Fruit fly (Drosophila melanogaster) whole organism, embryonic: ENCODE data around the gene Ran-like.
A peak's percentile ranks its signal among the peaks of the same experiment; 100 is the strongest.

Experiments
- Blimp-1 ChIP-seq: fragments of 200-800 bp; sonication (Bioruptor generic); optimal IDR thresholded peaks from 3 replicates; lab custom pipeline; 2018; ENCODE audit warnings: missing biosample characterization, missing genetic modification characterization, mild to moderate bottlenecking, moderate library complexity, missing genetic modification reagents
- BtbVII ChIP-seq: fragments of 200-800 bp; sonication (Bioruptor generic); optimal IDR thresholded peaks from 3 replicates; lab custom pipeline; 2017; ENCODE audit warnings: missing biosample characterization, mild to moderate bottlenecking, missing genetic modification characterization
- CG10147 ChIP-seq: fragments of 200-800 bp; sonication (Bioruptor generic); optimal IDR thresholded peaks from 2 replicates; lab custom pipeline; 2019; ENCODE audit warnings: missing biosample characterization, mild to moderate bottlenecking, missing genetic modification characterization, moderate library complexity
- CG10654 ChIP-seq: fragments of 200-800 bp; sonication (Bioruptor generic); optimal IDR thresholded peaks from 2 replicates; lab custom pipeline; 2016; ENCODE audit warnings: missing biosample characterization, missing genetic modification characterization
- CG11093 ChIP-seq: fragments of 200-800 bp; sonication (Bioruptor generic); IDR thresholded peaks from 3 replicates; pipeline ENCODE4 v1.3.6; 2022; ENCODE audit warnings: missing biosample characterization, missing genetic modification characterization
- CG17568 ChIP-seq: fragments of 200-800 bp; sonication (Bioruptor generic); optimal IDR thresholded peaks from 2 replicates; lab custom pipeline; 2018; ENCODE audit warnings: missing biosample characterization, mild to moderate bottlenecking, missing genetic modification characterization, moderate library complexity
- CG18599 ChIP-seq: fragments of 200-800 bp; sonication (Bioruptor generic); optimal IDR thresholded peaks from 3 replicates; lab custom pipeline; 2017; ENCODE audit warnings: missing biosample characterization, missing genetic modification characterization, mild to moderate bottlenecking, moderate library complexity, missing genetic modification reagents
- CG2678 ChIP-seq: fragments of 200-800 bp; sonication (Bioruptor generic); optimal IDR thresholded peaks from 3 replicates; lab custom pipeline; 2019; ENCODE audit warnings: missing biosample characterization, mild to moderate bottlenecking, missing genetic modification characterization, moderate library complexity
- CG2889 ChIP-seq: fragments of 200-800 bp; sonication (Bioruptor generic); IDR thresholded peaks from 3 replicates; pipeline ENCODE4 v1.3.6; 2022; ENCODE audit warnings: missing biosample characterization, missing genetic modification characterization
- CG30431 ChIP-seq: fragments of 200-800 bp; sonication (Bioruptor generic); optimal IDR thresholded peaks from 2 replicates; lab custom pipeline; 2017; ENCODE audit warnings: missing biosample characterization, missing genetic modification characterization
- CG31388 ChIP-seq: fragments of 200-800 bp; sonication (Bioruptor generic); optimal IDR thresholded peaks from 2 replicates; lab custom pipeline; 2016; ENCODE audit warnings: missing biosample characterization, missing genetic modification characterization
- CG3838 ChIP-seq: fragments of 200-800 bp; sonication (Bioruptor generic); optimal IDR thresholded peaks from 3 replicates; lab custom pipeline; 2016; ENCODE audit warnings: missing biosample characterization, missing genetic modification characterization
- CG3995 ChIP-seq: fragments of 200-800 bp; sonication (Bioruptor generic); optimal IDR thresholded peaks from 3 replicates; lab custom pipeline; 2016; ENCODE audit warnings: missing biosample characterization, missing genetic modification characterization
- CG6791 ChIP-seq: fragments of 200-800 bp; sonication (Bioruptor generic); IDR thresholded peaks from 3 replicates; pipeline ENCODE4 v1.3.6; 2022; ENCODE audit warnings: missing biosample characterization, missing genetic modification characterization; ENCODE audit not compliant: partially characterized antibody
- CG6813 ChIP-seq: fragments of 200-800 bp; sonication (Bioruptor generic); optimal IDR thresholded peaks from 2 replicates; lab custom pipeline; 2017; ENCODE audit warnings: missing biosample characterization, missing genetic modification characterization, mild to moderate bottlenecking, moderate library complexity, missing genetic modification reagents
- CG7963 ChIP-seq: fragments of 200-800 bp; sonication (Bioruptor generic); IDR thresholded peaks from 3 replicates; pipeline ENCODE4 v1.3.6; 2022; ENCODE audit warnings: missing biosample characterization, missing genetic modification characterization; ENCODE audit not compliant: partially characterized antibody
- CG9215 ChIP-seq: fragments of 200-800 bp; sonication (Bioruptor generic); IDR thresholded peaks from 2 replicates; pipeline ENCODE4 v1.3.6; 2022; ENCODE audit warnings: missing biosample characterization, missing genetic modification characterization
- Chrac-16 ChIP-seq: fragments of 200-800 bp; sonication (Bioruptor generic); optimal IDR thresholded peaks from 3 replicates; lab custom pipeline; 2016; ENCODE audit warnings: missing biosample characterization, missing genetic modification characterization
- Doc2 ChIP-seq: fragments of 200-800 bp; sonication (Bioruptor generic); IDR thresholded peaks from 2 replicates; pipeline ENCODE4 v1.3.6; 2022; ENCODE audit warnings: missing biosample characterization, missing genetic modification characterization
- Eip74EF ChIP-seq, 2 experiments: fragments of 200-800 bp in 1 of 2; fragments of >200 bp in 1 of 2; sonication (Bioruptor generic) in 1 of 2; optimal IDR thresholded peaks; 2 replicates each; lab custom pipeline; 2017 to 2019; ENCODE audit warnings: missing biosample characterization in 2 of 2, missing genetic modification characterization in 2 of 2, mild to moderate bottlenecking in 1 of 2, moderate library complexity in 1 of 2
- Ets97D ChIP-seq: fragments of 200-800 bp; sonication (Bioruptor generic); optimal IDR thresholded peaks from 3 replicates; lab custom pipeline; 2016; ENCODE audit warnings: missing biosample characterization, missing genetic modification characterization
- GATAe ChIP-seq: fragments of 200-800 bp; sonication (Bioruptor generic); conservative IDR thresholded peaks from 2 replicates; pipeline ENCODE4 v1.3.6; 2022; ENCODE audit warnings: missing biosample characterization, missing genetic modification characterization
- Gug ChIP-seq: fragments of 200-800 bp; sonication (Bioruptor generic); IDR thresholded peaks from 4 replicates; pipeline ENCODE4 v1.3.6; 2022; ENCODE audit warnings: missing biosample characterization, missing genetic modification characterization
- Hr51 ChIP-seq, 2 experiments: fragments of 200-800 bp; sonication (Bioruptor generic); optimal IDR thresholded peaks; 2 replicates in 1 of 2; 3 replicates in 1 of 2; lab custom pipeline; 2016 to 2018; ENCODE audit warnings: missing biosample characterization in 2 of 2, missing genetic modification characterization in 2 of 2, mild to moderate bottlenecking in 1 of 2, moderate library complexity in 1 of 2
- Hsf ChIP-seq: fragments of 200-800 bp; sonication (Bioruptor generic); optimal IDR thresholded peaks from 3 replicates; lab custom pipeline; 2016; ENCODE audit warnings: missing biosample characterization, missing genetic modification characterization
- Meics ChIP-seq: fragments of 200-800 bp; sonication (Bioruptor generic); optimal IDR thresholded peaks from 2 replicates; lab custom pipeline; 2017; ENCODE audit warnings: missing biosample characterization, mild to moderate bottlenecking, missing genetic modification characterization
- Nf-YC ChIP-seq: fragments of 200-800 bp; optimal IDR thresholded peaks from 3 replicates; lab custom pipeline; 2019; ENCODE audit warnings: missing biosample characterization, mild to moderate bottlenecking, missing genetic modification characterization, moderate library complexity
- PHDP ChIP-seq: fragments of 200-800 bp; sonication (Bioruptor generic); optimal IDR thresholded peaks from 3 replicates; lab custom pipeline; 2018; ENCODE audit warnings: missing biosample characterization, mild to moderate bottlenecking, missing genetic modification characterization, moderate library complexity
- Ravus ChIP-seq: fragments of 200-800 bp; sonication (Bioruptor generic); IDR thresholded peaks from 2 replicates; pipeline ENCODE4 v1.3.6; 2022; ENCODE audit warnings: missing biosample characterization, missing genetic modification characterization
- Sox102F ChIP-seq: fragments of 200-800 bp; sonication (Bioruptor generic); optimal IDR thresholded peaks from 2 replicates; lab custom pipeline; 2018; ENCODE audit warnings: missing biosample characterization, mild to moderate bottlenecking, missing genetic modification characterization, moderate library complexity
- abd-A ChIP-seq: fragments of 200-800 bp; sonication (Bioruptor generic); optimal IDR thresholded peaks from 3 replicates; lab custom pipeline; 2019; ENCODE audit warnings: missing biosample characterization, mild to moderate bottlenecking, missing genetic modification characterization, moderate library complexity
- caup ChIP-seq: fragments of 200-800 bp; sonication (Bioruptor generic); optimal IDR thresholded peaks from 3 replicates; lab custom pipeline; 2017; ENCODE audit warnings: missing biosample characterization, mild to moderate bottlenecking, missing genetic modification characterization, moderate library complexity; ENCODE audit not compliant: severe bottlenecking
- cwo ChIP-seq: fragments of 200-800 bp; sonication (Bioruptor generic); optimal IDR thresholded peaks from 3 replicates; lab custom pipeline; 2017; ENCODE audit warnings: missing biosample characterization, missing genetic modification characterization, mild to moderate bottlenecking, moderate library complexity, missing genetic modification reagents
- disco-r ChIP-seq: fragments of 200-800 bp; sonication (Bioruptor generic); optimal IDR thresholded peaks from 2 replicates; lab custom pipeline; 2016; ENCODE audit warnings: missing biosample characterization, missing genetic modification characterization
- ems ChIP-seq: fragments of 200-800 bp; sonication (Bioruptor generic); optimal IDR thresholded peaks from 3 replicates; lab custom pipeline; 2016; ENCODE audit warnings: missing biosample characterization, missing genetic modification characterization
- en ChIP-seq: fragments of 200-800 bp; sonication (Bioruptor generic); optimal IDR thresholded peaks from 2 replicates; lab custom pipeline; 2016; ENCODE audit warnings: missing biosample characterization, missing genetic modification characterization
- exex ChIP-seq: fragments of 200-800 bp; sonication (Bioruptor generic); optimal IDR thresholded peaks from 4 replicates; lab custom pipeline; 2018; ENCODE audit warnings: missing biosample characterization, mild to moderate bottlenecking, missing genetic modification characterization, moderate library complexity
- fd102C ChIP-seq: fragments of 200-800 bp; sonication (Bioruptor generic); optimal IDR thresholded peaks from 2 replicates; lab custom pipeline; 2018; ENCODE audit warnings: missing biosample characterization, mild to moderate bottlenecking, missing genetic modification characterization, moderate library complexity
- ftz-f1 ChIP-seq: fragments of 200-800 bp; sonication (Bioruptor generic); optimal IDR thresholded peaks from 2 replicates; lab custom pipeline; 2016; ENCODE audit warnings: missing biosample characterization, missing genetic modification characterization
- fu2 ChIP-seq: fragments of 200-800 bp; sonication (Bioruptor generic); optimal IDR thresholded peaks from 2 replicates; lab custom pipeline; 2016; ENCODE audit warnings: missing biosample characterization, missing genetic modification characterization
- grn ChIP-seq: fragments of 200-800 bp; sonication (Bioruptor generic); optimal IDR thresholded peaks from 3 replicates; lab custom pipeline; 2017; ENCODE audit warnings: missing biosample characterization, missing genetic modification characterization
- mirr ChIP-seq: fragments of 200-800 bp; sonication (Bioruptor generic); optimal IDR thresholded peaks from 3 replicates; lab custom pipeline; 2018; ENCODE audit warnings: missing biosample characterization, mild to moderate bottlenecking, missing genetic modification characterization
- pho ChIP-seq: fragments of 200-800 bp; sonication (Bioruptor generic); optimal IDR thresholded peaks from 2 replicates; lab custom pipeline; 2016; ENCODE audit warnings: missing biosample characterization, missing genetic modification characterization
- repo ChIP-seq: fragments of 200-800 bp; sonication (Bioruptor generic); optimal IDR thresholded peaks from 2 replicates; lab custom pipeline; 2016; ENCODE audit warnings: missing biosample characterization, missing genetic modification characterization
- rib ChIP-seq: fragments of 200-800 bp; sonication (Bioruptor generic); IDR thresholded peaks from 2 replicates; pipeline ENCODE4 v1.3.6; 2022; ENCODE audit warnings: missing biosample characterization, missing genetic modification characterization
- sens ChIP-seq: fragments of 200-800 bp; sonication (Bioruptor generic); peaks from one replicate; lab custom pipeline; 2016; ENCODE audit warnings: missing biosample characterization, missing genetic modification characterization
- sr ChIP-seq: fragments of 200-800 bp; sonication (Bioruptor generic); IDR thresholded peaks from 3 replicates; pipeline ENCODE4 v1.3.6; 2022; ENCODE audit warnings: missing biosample characterization, missing genetic modification characterization
- sug ChIP-seq: fragments of 200-800 bp; optimal IDR thresholded peaks from 2 replicates; lab custom pipeline; 2019; ENCODE audit warnings: missing biosample characterization, mild to moderate bottlenecking, missing genetic modification characterization, moderate library complexity
- tap ChIP-seq: fragments of 200-800 bp; optimal IDR thresholded peaks from 3 replicates; lab custom pipeline; 2019; ENCODE audit warnings: missing biosample characterization, mild to moderate bottlenecking, missing genetic modification characterization, moderate library complexity
- vnd ChIP-seq: fragments of 200-800 bp; sonication (Bioruptor generic); IDR thresholded peaks from 3 replicates; pipeline ENCODE4 v1.3.6; 2022; ENCODE audit warnings: missing biosample characterization, missing genetic modification characterization; ENCODE audit not compliant: partially characterized antibody

Ran-like gene

DNA sequence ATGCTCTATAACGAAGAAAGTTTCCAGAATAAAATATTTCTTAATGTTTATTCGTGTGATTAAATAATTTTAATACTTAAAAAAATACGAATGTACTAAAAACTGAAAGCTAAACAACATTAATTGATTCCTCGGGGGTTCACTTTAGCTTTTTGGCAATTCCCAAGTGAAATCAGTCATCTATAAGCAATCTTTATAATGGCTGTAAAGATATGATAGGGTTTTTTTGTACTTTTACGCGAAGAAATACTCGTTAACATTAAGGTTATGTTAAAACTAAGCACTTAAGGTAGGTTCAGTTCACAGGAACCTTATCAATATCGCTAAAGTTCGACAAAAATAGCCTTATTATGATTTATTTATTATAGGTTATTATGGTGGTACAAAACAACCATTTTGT, 34.7 kb upstream of the Ran-like start (continued):
- TF ChIP-seq grn (GFP tag; lab: Kevin White, UChicago) (no peak), Hr51 (GFP tag; optimal IDR thresholded peaks at IDR 0.05; lab: Kevin White, UChicago) (no peak), PHDP (no peak), CG2678 (peak; percentile 66), CG10147 (no peak), exex (tag; lab: Kevin White, UChicago) (peak; percentile 94), CG31388 (GFP tag; lab: Kevin White, UChicago) (no peak), ems (GFP tag; lab: Kevin White, UChicago) (no peak), Ravus (GFP tag; lab: Robert Waterston, UW) (no peak), Gug (no peak), CG2889 (GFP tag; lab: Robert Waterston, UW) (no peak), Meics (GFP tag; lab: Kevin White, UChicago) (peak; percentile 10), repo (GFP tag; lab: Kevin White, UChicago) (no peak), sens (peak; percentile 57), Eip74EF (GFP tag; optimal IDR thresholded peaks at IDR 0.05; lab: Kevin White, UChicago) (no peak), Doc2 (no peak), sug (peak; percentile 54), CG10654 (GFP tag; lab: Kevin White, UChicago) (no peak), Sox102F (no peak), fu2 (GFP tag; lab: Kevin White, UChicago) (no peak), CG17568 (GFP tag; lab: Kevin White, UChicago) (no peak), tap (no peak), sr (GFP tag; lab: Robert Waterston, UW) (no peak), en (no peak), Hsf (no peak), CG3838 (GFP tag; lab: Kevin White, UChicago) (no peak), Chrac-16 (GFP tag; lab: Kevin White, UChicago) (no peak), Blimp-1 (no peak), BtbVII (peak; percentile 22), CG9215 (GFP tag; lab: Robert Waterston, UW) (no peak), ftz-f1 (GFP tag; lab: Kevin White, UChicago) (no peak), CG3995 (GFP tag; lab: Kevin White, UChicago) (no peak), CG11093 (no peak), disco-r (GFP tag; lab: Kevin White, UChicago) (no peak), Nf-YC (tag; lab: Kevin White, UChicago) (no peak)

DNA sequence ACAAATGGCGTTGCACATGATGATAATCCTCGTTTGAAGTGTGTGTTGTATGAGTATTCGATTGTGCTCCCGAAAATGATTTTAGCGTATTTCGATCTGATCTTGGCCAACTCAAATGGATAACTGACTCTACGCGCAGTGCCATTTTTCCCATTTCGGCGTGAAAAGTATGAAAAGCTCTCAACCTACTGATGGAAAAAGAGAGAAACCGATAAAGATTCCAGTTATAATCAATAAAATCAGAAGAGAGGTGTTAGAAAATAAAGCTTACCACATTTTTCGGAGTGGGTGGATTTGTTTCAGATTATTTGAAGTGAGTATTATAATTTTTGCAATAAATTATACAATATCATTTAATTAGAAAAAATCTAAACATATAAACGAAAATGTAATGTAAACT, 34.3 kb upstream of the Ran-like start, which contains the start of gene mex1:
TSS of gene mex1 (minus strand) at position 101 of the 400 bp plus-strand sequence.
- TF ChIP-seq CG11093 = no peak
- TF ChIP-seq CG18599 (GFP tag; lab: Kevin White, UChicago) = peak; percentile 9
- peak; percentile 46 for TF ChIP-seq Meics (GFP tag; lab: Kevin White, UChicago)
- peak; percentile 30 for TF ChIP-seq cwo (GFP tag; lab: Kevin White, UChicago)

DNA sequence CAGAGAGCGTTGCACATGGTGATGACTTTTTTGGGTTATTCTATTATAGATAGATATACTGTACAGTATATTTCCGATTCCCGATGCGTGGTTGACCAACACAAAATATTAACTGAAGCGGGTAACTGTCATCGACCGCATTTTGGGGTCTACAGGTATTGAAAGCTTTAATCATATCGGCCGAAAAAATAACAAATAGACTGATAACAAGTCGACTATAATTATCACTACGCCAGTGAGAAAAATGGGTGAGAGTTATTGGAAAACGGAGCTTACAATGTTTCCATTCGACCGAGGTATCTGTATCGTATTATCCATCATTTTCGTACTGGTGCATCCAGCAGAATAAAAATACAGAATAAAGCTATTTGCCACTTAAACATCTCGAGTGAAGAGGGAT, 33.1 kb upstream of the Ran-like start:
- TF ChIP-seq caup (GFP tag; lab: Kevin White, UChicago) = no peak
- TF ChIP-seq Hsf = no peak
- TF ChIP-seq CG7963 (GFP tag; lab: Robert Waterston, UW) = no peak
- peak; percentile 63 for TF ChIP-seq mirr (GFP tag; lab: Kevin White, UChicago)
- TF ChIP-seq pho = no peak
- no peak for TF ChIP-seq fd102C (GFP tag; lab: Kevin White, UChicago)
- TF ChIP-seq GATAe (GFP tag; lab: Robert Waterston, UW) = peak; percentile 42
- TF ChIP-seq CG6791 (GFP tag; lab: Robert Waterston, UW) = no peak
- TF ChIP-seq vnd (GFP tag; lab: Robert Waterston, UW) = no peak
- TF ChIP-seq abd-A (tag; lab: Kevin White, UChicago) = no peak
- TF ChIP-seq rib (GFP tag; lab: Robert Waterston, UW) = no peak
- no peak for TF ChIP-seq CG30431 (GFP tag; lab: Kevin White, UChicago)
- TF ChIP-seq sr (GFP tag; lab: Robert Waterston, UW) = no peak
- no peak for TF ChIP-seq CG6813 (GFP tag; lab: Kevin White, UChicago)
- no peak for TF ChIP-seq Ets97D (GFP tag; lab: Kevin White, UChicago)
